Fruit fly (Drosophila melanogaster) whole organism, wandering third instar larva: ENCODE data around the gene eIF3a.

ENCODE experiments used
- Abd-B ChIP-seq: fragments of >200 bp; optimal IDR thresholded peaks from 2 replicates; lab custom pipeline; 2017; ENCODE audit warnings: missing biosample characterization, missing genetic modification characterization
- CG9705 ChIP-seq: fragments of 200-800 bp; sonication (Bioruptor generic); optimal IDR thresholded peaks from 2 replicates; lab custom pipeline; 2018; ENCODE audit warnings: missing biosample characterization, mild to moderate bottlenecking, missing genetic modification characterization
- CrebA ChIP-seq: fragments of 200-800 bp; sonication (Bioruptor generic); optimal IDR thresholded peaks from 2 replicates; lab custom pipeline; 2016; ENCODE audit warnings: missing biosample characterization, mild to moderate bottlenecking, missing genetic modification characterization, borderline replicate concordance
- Dfd ChIP-seq: fragments of >200 bp; optimal IDR thresholded peaks from 2 replicates; lab custom pipeline; 2017; ENCODE audit warnings: missing biosample characterization, missing genetic modification characterization
- Dif ChIP-seq: fragments of 200-275, 200-300 bp; sonication (Bioruptor generic); optimal IDR thresholded peaks from 2 replicates; lab custom pipeline; 2018; ENCODE audit warnings: missing biosample characterization, missing genetic modification characterization; ENCODE audit not compliant: partially characterized antibody
- HLH106 ChIP-seq: fragments of 200-800 bp; optimal IDR thresholded peaks from 3 replicates; lab custom pipeline; 2019; ENCODE audit warnings: missing biosample characterization, mild to moderate bottlenecking, missing genetic modification characterization, moderate library complexity
- Hnf4 ChIP-seq: fragments of 200-800 bp; sonication (Bioruptor generic); optimal IDR thresholded peaks from 2 replicates; lab custom pipeline; 2016; ENCODE audit warnings: missing biosample characterization, mild to moderate bottlenecking, missing genetic modification characterization
- Hr78 ChIP-seq: fragments of >200 bp; optimal IDR thresholded peaks from 2 replicates; lab custom pipeline; 2017; ENCODE audit warnings: missing biosample characterization, missing genetic modification characterization
- Hr83 ChIP-seq: fragments of 200-300 bp; sonication (Bioruptor generic); optimal IDR thresholded peaks from 2 replicates; lab custom pipeline; 2016; ENCODE audit warnings: missing biosample characterization, mild to moderate bottlenecking, missing genetic modification characterization, moderate library complexity; ENCODE audit not compliant: poor library complexity, severe bottlenecking
- Jra ChIP-seq: sonication (Bioruptor generic); optimal IDR thresholded peaks from 2 replicates; lab custom pipeline; 2016; ENCODE audit warnings: missing biosample characterization, missing genetic modification characterization
- Myc ChIP-seq: fragments of >200 bp; optimal IDR thresholded peaks from 2 replicates; lab custom pipeline; 2017
- N ChIP-seq: fragments of >200 bp; optimal IDR thresholded peaks from 2 replicates; lab custom pipeline; 2018; ENCODE audit warnings: missing biosample characterization, missing external identifiers, missing genetic modification characterization
- Rel ChIP-seq, 2 experiments: fragments of 200-800 bp; sonication (Bioruptor generic) in 1 of 2; optimal IDR thresholded peaks; 2 replicates in 1 of 2; 3 replicates in 1 of 2; lab custom pipeline; 2016 to 2019; ENCODE audit warnings: mild to moderate bottlenecking in 2 of 2, missing biosample characterization in 2 of 2, missing genetic modification characterization in 2 of 2, moderate library complexity in 1 of 2
- Sp1 ChIP-seq: fragments of 200-800 bp; sonication (Bioruptor generic); optimal IDR thresholded peaks from 3 replicates; lab custom pipeline; 2019; ENCODE audit warnings: missing biosample characterization, mild to moderate bottlenecking, missing genetic modification characterization, moderate library complexity
- brk ChIP-seq: fragments of 200-800 bp; sonication (Bioruptor generic); optimal IDR thresholded peaks from 2 replicates; lab custom pipeline; 2016; ENCODE audit warnings: missing biosample characterization, mild to moderate bottlenecking, missing genetic modification characterization
- dl ChIP-seq, 2 experiments: fragments of 175-275, 200-275 bp in 1 of 2; fragments of 200-275 bp in 1 of 2; sonication (Bioruptor generic); optimal IDR thresholded peaks; lab custom pipeline; 2018; ENCODE audit warnings: mild to moderate bottlenecking in 2 of 2, missing biosample characterization in 2 of 2, missing genetic modification characterization in 2 of 2, moderate library complexity in 2 of 2; ENCODE audit not compliant: partially characterized antibody in 2 of 2, insufficient read depth in 1 of 2
- dmrt93B ChIP-seq: fragments of 200-800 bp; sonication (Bioruptor generic); optimal IDR thresholded peaks from 2 replicates; lab custom pipeline; 2018; ENCODE audit warnings: missing biosample characterization, mild to moderate bottlenecking, missing genetic modification characterization
- dsf ChIP-seq: sonication (Bioruptor generic); optimal IDR thresholded peaks from 2 replicates; lab custom pipeline; 2016; ENCODE audit warnings: missing biosample characterization, missing genetic modification characterization, borderline replicate concordance
- ey ChIP-seq: fragments of 200-800 bp; sonication (Bioruptor generic); optimal IDR thresholded peaks from 2 replicates; lab custom pipeline; 2016; ENCODE audit warnings: missing biosample characterization, missing genetic modification characterization
- foxo ChIP-seq, 2 experiments: fragments of 200-800 bp; sonication (Bioruptor generic); optimal IDR thresholded peaks; 2 replicates in 1 of 2; 3 replicates in 1 of 2; lab custom pipeline; 2016 to 2017; ENCODE audit warnings: missing biosample characterization in 2 of 2, missing genetic modification characterization in 2 of 2
- h ChIP-seq: fragments of 200-800 bp; sonication (Bioruptor generic); optimal IDR thresholded peaks from 3 replicates; lab custom pipeline; 2016; ENCODE audit warnings: missing biosample characterization, mild to moderate bottlenecking, missing genetic modification characterization
- psq ChIP-seq: fragments of 200-800 bp; sonication (Bioruptor generic); optimal IDR thresholded peaks from 3 replicates; lab custom pipeline; 2017; ENCODE audit warnings: missing biosample characterization, mild to moderate bottlenecking, missing genetic modification characterization, moderate library complexity
- rgr ChIP-seq: fragments of 200-800 bp; sonication (Bioruptor generic); optimal IDR thresholded peaks from 3 replicates; lab custom pipeline; 2016; ENCODE audit warnings: missing biosample characterization, mild to moderate bottlenecking, missing genetic modification characterization
- sage ChIP-seq: fragments of 200-800 bp; sonication (Bioruptor generic); optimal IDR thresholded peaks from 2 replicates; lab custom pipeline; 2016; ENCODE audit warnings: missing biosample characterization, mild to moderate bottlenecking, missing genetic modification characterization
- tai ChIP-seq: sonication (Bioruptor generic); optimal IDR thresholded peaks from 2 replicates; lab custom pipeline; 2016; ENCODE audit warnings: missing biosample characterization, missing genetic modification characterization
- usp ChIP-seq: fragments of >200 bp; optimal IDR thresholded peaks from 2 replicates; lab custom pipeline; 2017; ENCODE audit warnings: missing biosample characterization, missing genetic modification characterization
- woc ChIP-seq: sonication (Bioruptor generic); optimal IDR thresholded peaks from 2 replicates; lab custom pipeline; 2016; ENCODE audit warnings: missing biosample characterization, mild to moderate bottlenecking, missing genetic modification characterization

eIF3a gene

DNA sequence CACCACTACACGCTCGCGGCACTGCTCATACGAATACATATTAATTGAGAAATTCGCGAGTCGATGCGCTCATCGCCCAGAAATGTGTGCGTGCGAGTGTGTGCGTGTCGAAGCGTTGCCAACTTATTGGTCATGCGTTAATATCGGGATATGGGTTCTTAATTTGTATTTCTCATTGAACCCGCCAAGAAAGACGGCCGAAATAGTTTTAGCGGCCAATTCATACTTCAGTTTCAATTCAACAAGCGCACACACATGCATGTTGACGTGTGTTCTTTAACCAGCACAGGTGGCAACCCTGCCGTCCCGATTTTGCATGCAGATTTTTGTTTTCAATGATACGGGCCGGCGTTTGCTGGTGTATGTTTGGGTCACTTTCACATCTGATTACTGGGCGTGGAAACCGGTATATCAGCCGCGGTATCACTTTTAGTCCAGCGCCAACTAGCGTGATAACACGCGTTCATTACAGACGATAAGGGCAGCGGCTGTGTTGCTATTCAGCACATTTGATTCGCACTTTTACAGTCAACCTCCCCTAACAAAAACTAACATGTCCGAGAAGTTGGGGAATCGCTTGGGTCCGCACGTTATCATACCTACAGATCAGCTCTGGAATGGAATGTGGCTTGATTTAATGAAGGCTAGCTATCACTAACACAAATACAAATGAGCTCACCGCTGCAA, 29.8 kb downstream of the eIF3a start (continued):
- TF ChIP-seq Rel (GFP tag; optimal IDR thresholded peaks at IDR 0.05; lab: Kevin White, UChicago) (no peak), Rel (tag; optimal IDR thresholded peaks at IDR 0.05; lab: Kevin White, UChicago) (peak; percentile 32)

- TF ChIP-seq Abd-B (GFP tag; lab: Kevin White, UChicago) (no peak), sage (no peak), tai (GFP tag; lab: Kevin White, UChicago) (no peak), usp (GFP tag; lab: Kevin White, UChicago) (no peak), Hr78 (GFP tag; lab: Kevin White, UChicago) (no peak), h (GFP tag; lab: Kevin White, UChicago) (no peak), Dfd (GFP tag; lab: Kevin White, UChicago) (no peak), ey (GFP tag; lab: Kevin White, UChicago) (no peak), brk (GFP tag; lab: Kevin White, UChicago) (no peak), psq (GFP tag; lab: Kevin White, UChicago) (no peak), dsf (peak; percentile 25), Rel (GFP tag; optimal IDR thresholded peaks at IDR 0.05; lab: Kevin White, UChicago) (no peak), Rel (tag; optimal IDR thresholded peaks at IDR 0.05; lab: Kevin White, UChicago) (peak; percentile 58), Hnf4 (GFP tag; lab: Kevin White, UChicago) (peak; percentile 60), foxo (GFP tag; optimal IDR thresholded peaks at IDR 0.05; lab: Kevin White, UChicago) (no peak), rgr (peak; percentile 43), woc (GFP tag; lab: Kevin White, UChicago) (peak; percentile 44), HLH106 (peak; percentile 29), CrebA (no peak), dl (GFP tag; optimal IDR thresholded peaks at IDR 0.05; lab: Kevin White, UChicago; ENCODE audit: insufficient read depth in 1 of 2, partially characterized antibody in 2 of 2) (no peak), Sp1 (GFP tag; lab: Kevin White, UChicago) (peak; percentile 1), Jra (no peak), Hr83 (GFP tag; lab: Kevin White, UChicago) (peak; percentile 66), Myc (lab: Kevin White, UChicago) (peak; percentile 68), N (no peak), CG9705 (GFP tag; lab: Kevin White, UChicago) (no peak), Dif (GFP tag; lab: Kevin White, UChicago) (peak; percentile 57)
Observed at dm6 chr3R:4402884-4403705, 30.6 kb downstream of the eIF3a start, which contains the start of gene lost. Gene lost, plus strand, starts transcription at chr3R:4403076.

dm6 chr3R:4401977-4402589, 31.6 kb downstream of the eIF3a start, which contains the start of gene CG9853:
Gene CG9853, minus strand, starts transcription at chr3R:4402027.
- TF ChIP-seq foxo (GFP tag; optimal IDR thresholded peaks at IDR 0.05; lab: Kevin White, UChicago) (no peak), Dfd (GFP tag; lab: Kevin White, UChicago) (peak; percentile 92), N (no peak)

DNA sequence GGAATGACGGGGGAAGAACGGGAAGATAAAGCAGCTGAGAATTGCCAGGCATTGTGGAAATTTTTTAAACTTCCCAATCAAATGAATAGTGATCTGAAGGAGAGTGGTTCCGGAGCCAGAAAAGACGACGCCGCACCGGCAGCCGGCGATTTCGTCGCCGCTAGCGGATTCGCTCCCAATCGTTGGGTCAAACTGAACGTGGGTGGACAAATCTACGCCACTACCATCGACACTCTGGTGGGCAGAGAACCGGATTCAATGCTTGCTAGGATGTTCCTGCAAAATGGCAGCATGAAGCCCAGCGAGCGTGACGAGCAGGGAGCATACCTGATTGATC, 33.2 kb downstream of the eIF3a start, which contains the start of gene CG14647:
TSS of gene CG14647 (plus strand) at position 14 of the 337 bp plus-strand sequence.
- TF ChIP-seq tai (GFP tag; lab: Kevin White, UChicago) (no peak), Rel (GFP tag; optimal IDR thresholded peaks at IDR 0.05; lab: Kevin White, UChicago) (no peak), Rel (tag; optimal IDR thresholded peaks at IDR 0.05; lab: Kevin White, UChicago) (peak; percentile 96)

dm6 chr3R:4399810-4400496, 33.7 kb downstream of the eIF3a start:
- TF ChIP-seq dsf, result no peak
- peak; percentile 11 for TF ChIP-seq h (GFP tag; lab: Kevin White, UChicago)
- TF ChIP-seq dmrt93B, result peak; percentile 16
- peak; percentile 65 for TF ChIP-seq psq (GFP tag; lab: Kevin White, UChicago)
- peak; percentile 62 for TF ChIP-seq woc (GFP tag; lab: Kevin White, UChicago)
- TF ChIP-seq N, result peak; percentile 88
- TF ChIP-seq CrebA, result no peak
- peak; percentile 48 for TF ChIP-seq Abd-B (GFP tag; lab: Kevin White, UChicago)
- peak; percentile 28 for TF ChIP-seq HLH106
- peak; percentile 67 for TF ChIP-seq Hr78 (GFP tag; lab: Kevin White, UChicago)
